Fruit fly (Drosophila melanogaster): Measurements from ENCODE around the gene CG33509.

The CG33509 gene

dm6 chr2L:21052783-21053463 is 33.4 kb downstream of the CG33509 start, which contains the start of gene Itgbn:
TSS of gene Itgbn (plus strand) at chr2L:21053033.
- no peak for TF ChIP-seq CTCF (optimal IDR thresholded peaks at IDR 0.05)
- no peak for TF ChIP-seq CG8478 (optimal IDR thresholded peaks at IDR 0.05)

dm6 chr2L:21051873-21052736 is 34.2 kb downstream of the CG33509 start, which contains the start of gene CG42238:
TSS of gene CG42238 (minus strand) at chr2L:21052164.
- TF ChIP-seq CG8478 (optimal IDR thresholded peaks at IDR 0.05) (no peak), CTCF (optimal IDR thresholded peaks at IDR 0.05) (no peak)

- no peak for TF ChIP-seq CTCF (optimal IDR thresholded peaks at IDR 0.05)
- TF ChIP-seq CG8478 (optimal IDR thresholded peaks at IDR 0.05): no peak
Observed at dm6 chr2L:21040719-21041118, 45.6 kb downstream of the CG33509 start.

- TF ChIP-seq CG8478 (optimal IDR thresholded peaks at IDR 0.05): no peak
- TF ChIP-seq CTCF (optimal IDR thresholded peaks at IDR 0.05): no peak
Observed at dm6 chr2L:21039569-21040159, 46.6 kb downstream of the CG33509 start.

- no peak for TF ChIP-seq CG8478 (optimal IDR thresholded peaks at IDR 0.05)
- TF ChIP-seq CTCF (optimal IDR thresholded peaks at IDR 0.05): no peak
Observed at dm6 chr2L:21038723-21039122, 47.6 kb downstream of the CG33509 start.

- TF ChIP-seq CTCF (optimal IDR thresholded peaks at IDR 0.05) (no peak), CG8478 (optimal IDR thresholded peaks at IDR 0.05) (no peak)
Observed at dm6 chr2L:21037723-21038122, 48.6 kb downstream of the CG33509 start.

dm6 chr2L:21035704-21036369 is 50.5 kb downstream of the CG33509 start:
- no peak for TF ChIP-seq CTCF (optimal IDR thresholded peaks at IDR 0.05)
- no peak for TF ChIP-seq CG8478 (optimal IDR thresholded peaks at IDR 0.05)

Data from S2 (cell line).